Worm (Caenorhabditis elegans) whole organism, L2 larva: ENCODE measurements around the gene pcp-1.

ENCODE experiments used
- C34F6.9 ChIP-seq: fragments of 150-350 bp; optimal IDR thresholded peaks from 2 replicates; lab custom pipeline; 2014; ENCODE audit warnings: missing biosample characterization, missing genetic modification characterization
- Y55F3AM.14 ChIP-seq: fragments of 200-800 bp; sonication (Bioruptor generic); optimal IDR thresholded peaks from 2 replicates; lab custom pipeline; 2018; ENCODE audit warnings: mild to moderate bottlenecking, missing genetic modification characterization, missing compliant biosample characterization
- ZK546.5 ChIP-seq: sonication (generic microtip); optimal IDR thresholded peaks from 2 replicates; lab custom pipeline; 2017; ENCODE audit warnings: missing biosample characterization, missing genetic modification characterization
- ceh-16 ChIP-seq: fragments of 150-350 bp; optimal IDR thresholded peaks from 2 replicates; lab custom pipeline; 2014; ENCODE audit warnings: missing biosample characterization, missing genetic modification characterization
- ceh-82 ChIP-seq: fragments of 150-350 bp; optimal IDR thresholded peaks from 2 replicates; lab custom pipeline; 2014; ENCODE audit warnings: missing biosample characterization, missing genetic modification characterization
- crh-2 ChIP-seq: sonication (generic microtip); optimal IDR thresholded peaks from 2 replicates; lab custom pipeline; 2017; ENCODE audit warnings: missing biosample characterization, missing genetic modification characterization
- elt-3 ChIP-seq: sonication (generic microtip); optimal IDR thresholded peaks from 2 replicates; lab custom pipeline; 2017; ENCODE audit warnings: missing biosample characterization, missing genetic modification characterization
- fos-1 ChIP-seq: fragments of 150-350 bp; optimal IDR thresholded peaks from 2 replicates; lab custom pipeline; 2014; ENCODE audit warnings: missing biosample characterization, missing genetic modification characterization
- gmeb-1 ChIP-seq: fragments of 150-350 bp; optimal IDR thresholded peaks from 2 replicates; lab custom pipeline; 2014; ENCODE audit warnings: missing biosample characterization, missing genetic modification characterization
- lin-11 ChIP-seq: fragments of 150-350 bp; sonication (generic microtip); optimal IDR thresholded peaks from 2 replicates; lab custom pipeline; 2014; ENCODE audit warnings: missing biosample characterization, missing genetic modification characterization, inconsistent platforms, mixed read lengths
- lin-13 ChIP-seq: fragments of 150-350 bp; optimal IDR thresholded peaks from 2 replicates; lab custom pipeline; 2014; ENCODE audit warnings: missing biosample characterization, missing genetic modification reagents, missing genetic modification characterization
- lin-39 ChIP-seq: fragments of 150-350 bp; optimal IDR thresholded peaks from 2 replicates; lab custom pipeline; 2014; ENCODE audit warnings: missing biosample characterization, missing genetic modification reagents, missing genetic modification characterization
- lsy-2 ChIP-seq, 2 experiments: fragments of 150-350 bp in 1 of 2; sonication (generic microtip) in 1 of 2; optimal IDR thresholded peaks; 2 replicates each; lab custom pipeline; 2014 to 2017; ENCODE audit warnings: missing biosample characterization in 2 of 2, missing genetic modification characterization in 2 of 2
- mab-5 ChIP-seq: fragments of 150-350 bp; optimal IDR thresholded peaks from 2 replicates; lab custom pipeline; 2014; ENCODE audit warnings: missing biosample characterization, missing genetic modification characterization
- mbf-1 ChIP-seq: sonication (generic microtip); optimal IDR thresholded peaks from 2 replicates; lab custom pipeline; 2017; ENCODE audit warnings: missing biosample characterization, missing genetic modification characterization
- mdl-1 ChIP-seq, 2 experiments: fragments of 150-350 bp in 1 of 2; sonication (generic microtip) in 1 of 2; optimal IDR thresholded peaks; 2 replicates each; lab custom pipeline; 2017; ENCODE audit warnings: missing biosample characterization in 2 of 2, missing genetic modification characterization in 2 of 2
- nhr-10 ChIP-seq: sonication (generic microtip); optimal IDR thresholded peaks from 2 replicates; lab custom pipeline; 2017; ENCODE audit warnings: missing biosample characterization, missing genetic modification characterization
- nhr-11 ChIP-seq: fragments of 150-350 bp; optimal IDR thresholded peaks from 2 replicates; lab custom pipeline; 2014; ENCODE audit warnings: missing biosample characterization, missing genetic modification characterization
- nhr-129 ChIP-seq: fragments of 150-350 bp; optimal IDR thresholded peaks from 2 replicates; lab custom pipeline; 2014; ENCODE audit warnings: missing biosample characterization, missing genetic modification characterization
- nhr-21 ChIP-seq: fragments of 150-350 bp; optimal IDR thresholded peaks from 2 replicates; lab custom pipeline; 2014; ENCODE audit warnings: missing biosample characterization, missing genetic modification characterization
- nhr-25 ChIP-seq: fragments of 150-350 bp; sonication (generic microtip); optimal IDR thresholded peaks from 3 replicates; lab custom pipeline; 2014; ENCODE audit warnings: missing biosample characterization, missing genetic modification characterization
- nhr-6 ChIP-seq: fragments of 150-350 bp; optimal IDR thresholded peaks from 2 replicates; lab custom pipeline; 2014; ENCODE audit warnings: missing biosample characterization, missing genetic modification characterization
- nhr-77 ChIP-seq: fragments of 150-350 bp; optimal IDR thresholded peaks from 2 replicates; lab custom pipeline; 2014; ENCODE audit warnings: missing biosample characterization, missing genetic modification characterization
- sma-3 ChIP-seq: sonication (generic microtip); optimal IDR thresholded peaks from 2 replicates; lab custom pipeline; 2016; ENCODE audit warnings: missing genetic modification reagents, missing genetic modification characterization, missing compliant biosample characterization
- sma-9 ChIP-seq, 2 experiments: fragments of 150-350 bp in 1 of 2; sonication (generic microtip) in 1 of 2; optimal IDR thresholded peaks; 2 replicates each; lab custom pipeline; 2014 to 2016; ENCODE audit warnings: missing genetic modification characterization in 2 of 2, mild to moderate bottlenecking in 1 of 2, missing biosample characterization in 1 of 2, missing compliant biosample characterization in 1 of 2, missing genetic modification reagents in 1 of 2, moderate library complexity in 1 of 2
- snpc-4 ChIP-seq: fragments of 150-350 bp; optimal IDR thresholded peaks from 2 replicates; lab custom pipeline; 2014; ENCODE audit warnings: missing biosample characterization, missing genetic modification characterization
- unc-55 ChIP-seq: fragments of 150-350 bp; sonication (generic microtip); optimal IDR thresholded peaks from 3 replicates; lab custom pipeline; 2014; ENCODE audit warnings: missing biosample characterization, missing genetic modification reagents, missing genetic modification characterization
- unc-62 ChIP-seq: fragments of 150-350 bp; optimal IDR thresholded peaks from 2 replicates; lab custom pipeline; 2014; ENCODE audit warnings: missing biosample characterization, missing genetic modification reagents, missing genetic modification characterization
- zag-1 ChIP-seq: fragments of 150-350 bp; optimal IDR thresholded peaks from 2 replicates; lab custom pipeline; 2014; ENCODE audit warnings: missing biosample characterization, missing genetic modification characterization
- ztf-4 ChIP-seq: fragments of 150-350 bp; optimal IDR thresholded peaks from 2 replicates; lab custom pipeline; 2014; ENCODE audit warnings: missing biosample characterization, missing genetic modification characterization

Gene pcp-1

DNA sequence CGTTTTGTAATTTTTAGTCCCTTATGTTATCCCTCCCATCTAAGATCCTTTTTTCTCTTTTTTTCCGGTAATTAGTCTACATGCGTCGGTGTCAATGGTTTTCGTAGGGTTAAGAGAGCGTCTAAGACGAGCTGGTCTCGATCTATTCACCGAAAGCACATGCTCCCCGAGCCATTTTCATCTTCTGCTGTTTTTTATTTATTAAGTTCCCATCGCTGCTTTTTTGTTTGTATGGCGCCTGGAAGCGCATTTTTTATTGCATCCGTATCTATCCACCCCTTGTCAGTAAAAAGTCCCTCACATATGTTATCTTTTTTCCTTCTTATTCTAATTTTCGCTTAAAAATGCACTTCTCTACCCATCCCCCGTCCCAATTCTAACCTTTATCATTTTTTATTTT, 21.9 kb upstream of the pcp-1 start:
- no peak for TF ChIP-seq zag-1 (tag; lab: Kevin White, UChicago)
- TF ChIP-seq C34F6.9 (tag; lab: Kevin White, UChicago) = no peak
- peak; percentile 12 for TF ChIP-seq nhr-21 (tag; lab: Kevin White, UChicago)
- TF ChIP-seq nhr-6 (tag; lab: Kevin White, UChicago) = no peak
- TF ChIP-seq lin-13 (GFP tag; lab: Kevin White, UChicago) = no peak
- TF ChIP-seq mdl-1 (tag; optimal IDR thresholded peaks at IDR 0.05; lab: Kevin White, UChicago) = no peak
- TF ChIP-seq ZK546.5 (tag; lab: Kevin White, UChicago) = no peak
- TF ChIP-seq nhr-11 = no peak
- no peak for TF ChIP-seq lin-11 (tag; lab: Kevin White, UChicago)
- TF ChIP-seq nhr-77 = no peak
- no peak for TF ChIP-seq nhr-25
- TF ChIP-seq Y55F3AM.14 = peak; percentile 20
- no peak for TF ChIP-seq ceh-82 (tag; lab: Kevin White, UChicago)
- no peak for TF ChIP-seq nhr-129 (tag; lab: Kevin White, UChicago)
- TF ChIP-seq, all 48 proteins: peak for 2

DNA sequence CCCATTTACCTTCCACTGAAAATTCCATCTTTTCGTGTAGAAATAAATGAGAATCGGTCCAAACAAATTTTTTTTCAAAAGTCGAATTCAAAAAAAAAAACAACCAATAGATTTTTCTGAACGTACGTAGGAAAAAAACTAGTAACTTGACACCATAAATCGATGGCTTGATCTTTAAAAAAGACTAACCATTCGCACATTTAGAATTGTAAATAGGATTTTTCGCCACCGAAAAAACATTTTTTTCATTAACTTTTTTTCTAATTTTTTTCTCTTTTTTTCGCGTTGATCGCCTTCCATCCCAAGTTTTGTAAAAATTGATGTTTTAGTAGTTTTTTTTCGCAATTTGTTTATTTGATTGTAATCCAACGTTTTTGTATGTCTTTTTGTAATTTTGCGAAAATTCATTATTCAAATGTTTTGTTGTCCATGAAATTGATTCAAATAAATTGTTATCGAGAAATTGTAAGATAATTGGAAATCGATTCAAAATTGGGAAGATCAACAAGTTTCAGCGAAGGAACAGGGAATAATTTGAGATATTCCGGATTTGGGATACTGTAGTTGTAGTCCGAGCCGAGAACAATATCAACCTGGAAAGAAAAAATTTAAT, 21.0 kb upstream of the pcp-1 start:
- no peak for TF ChIP-seq nhr-21 (tag; lab: Kevin White, UChicago)
- TF ChIP-seq ztf-4 (tag; lab: Kevin White, UChicago) = peak; percentile 25

DNA sequence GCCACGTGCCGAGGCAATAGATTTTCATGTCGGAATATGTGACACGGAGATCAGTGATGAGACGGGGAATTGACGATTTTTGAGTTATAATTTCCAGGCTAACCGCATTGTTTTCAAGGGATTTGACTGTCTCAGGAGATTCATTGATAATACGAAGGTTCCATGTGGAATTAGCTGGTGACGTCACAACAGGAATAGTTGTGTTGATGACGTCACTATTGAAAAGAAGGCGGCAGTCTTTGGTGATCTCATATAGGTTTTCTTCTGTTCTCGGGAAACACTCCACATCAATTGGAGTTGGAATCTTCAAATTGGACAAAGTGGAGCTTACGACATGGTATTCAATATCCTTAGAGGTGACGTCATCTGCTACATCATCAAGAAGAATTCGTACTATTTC, 15.5 kb upstream of the pcp-1 start:
- TF ChIP-seq sma-3 = no peak

DNA sequence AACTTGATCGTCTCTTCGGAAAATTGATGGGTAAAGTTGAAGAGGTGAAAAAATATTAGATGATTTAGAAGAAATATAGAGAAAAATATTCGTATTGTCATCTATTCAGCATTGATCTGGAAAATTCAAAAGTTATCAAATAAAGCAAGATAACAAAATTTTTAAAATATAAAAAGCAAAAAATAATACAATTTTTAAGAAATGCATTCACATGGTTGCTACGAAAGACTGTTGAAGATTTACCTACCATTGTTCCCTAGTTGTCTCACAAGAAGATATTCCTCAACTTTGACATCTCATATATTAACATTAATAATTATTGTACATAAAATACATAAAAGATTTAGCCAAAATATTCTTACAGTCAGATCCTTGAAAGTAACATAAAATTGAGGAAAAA, 4.4 kb upstream of the pcp-1 start, which contains the start of gene cdh-3:
Gene cdh-3 (minus strand): TSS at position 101 of the 400 bp plus-strand sequence.
- no peak for TF ChIP-seq ztf-4 (tag; lab: Kevin White, UChicago)
- no peak for TF ChIP-seq lin-39 (tag; lab: Kevin White, UChicago)
- no peak for TF ChIP-seq unc-62 (GFP tag; lab: Kevin White, UChicago)
- no peak for TF ChIP-seq nhr-25
- no peak for TF ChIP-seq nhr-21 (tag; lab: Kevin White, UChicago)
- TF ChIP-seq gmeb-1 (tag; lab: Kevin White, UChicago) = no peak
- no peak for TF ChIP-seq zag-1 (tag; lab: Kevin White, UChicago)
- TF ChIP-seq snpc-4 = no peak
- no peak for TF ChIP-seq lsy-2 (tag; optimal IDR thresholded peaks at IDR 0.05; lab: Kevin White, UChicago)
- TF ChIP-seq elt-3 (tag; lab: Kevin White, UChicago) = no peak
- no peak for TF ChIP-seq ceh-16 (tag; lab: Kevin White, UChicago)
- no peak for TF ChIP-seq sma-3
- TF ChIP-seq ceh-82 (tag; lab: Kevin White, UChicago) = no peak

DNA sequence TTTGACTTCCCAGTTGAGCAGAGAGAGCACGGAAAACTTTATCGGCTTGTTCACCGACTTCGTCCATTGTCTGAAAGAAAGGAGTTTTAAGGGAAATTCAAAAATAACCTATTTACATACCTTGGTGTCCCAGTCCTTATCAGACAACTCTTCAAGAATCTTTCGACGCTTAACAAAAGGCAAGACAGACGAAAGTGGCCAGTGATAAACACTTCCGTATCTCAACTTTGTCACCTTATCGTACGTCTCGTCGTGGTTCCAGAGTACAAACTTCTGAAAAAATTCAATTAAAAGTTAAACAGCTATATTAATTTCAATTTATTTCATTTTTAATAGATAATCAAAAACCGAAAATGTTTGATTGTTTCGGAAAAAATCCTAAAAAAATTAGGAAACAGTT, 3.5 kb downstream of the pcp-1 start:
- TF ChIP-seq fos-1 (tag; lab: Kevin White, UChicago) (peak; percentile 62), sma-9 (GFP tag; optimal IDR thresholded peaks at IDR 0.05; lab: Kevin White, UChicago) (peak; percentile 17), sma-9 (tag; optimal IDR thresholded peaks at IDR 0.05; lab: Kevin White, UChicago) (no peak), lin-39 (tag; lab: Kevin White, UChicago) (no peak)

DNA sequence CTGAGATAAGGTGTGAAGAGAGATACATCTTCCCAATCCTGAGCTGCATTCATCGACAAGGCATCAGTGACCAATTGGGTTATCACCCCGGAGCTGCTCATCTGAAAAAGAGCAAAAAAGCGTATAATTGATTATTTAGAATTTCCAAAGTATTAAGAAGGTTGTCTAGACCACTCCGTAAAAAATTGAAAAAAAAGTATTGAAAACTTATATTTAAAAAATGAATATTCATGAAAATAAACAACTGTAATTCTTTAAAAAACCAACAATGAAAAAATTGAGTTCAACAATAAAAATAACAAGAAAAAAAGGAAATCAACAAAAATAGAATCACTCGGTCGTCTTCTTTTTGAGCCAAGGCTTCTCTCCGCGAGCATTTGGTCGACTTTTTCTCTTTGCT, 4.8 kb downstream of the pcp-1 start, which contains the start of gene mtx-2:
Gene mtx-2 (minus strand): TSS at position 101 of the 400 bp plus-strand sequence.
- TF ChIP-seq mab-5 (tag; lab: Kevin White, UChicago) (no peak), crh-2 (tag; lab: Kevin White, UChicago) (no peak), nhr-10 (no peak), lin-39 (tag; lab: Kevin White, UChicago) (no peak), unc-55 (GFP tag; lab: Kevin White, UChicago) (no peak), ZK546.5 (tag; lab: Kevin White, UChicago) (no peak), nhr-11 (no peak), mbf-1 (tag; lab: Kevin White, UChicago) (no peak), nhr-21 (tag; lab: Kevin White, UChicago) (no peak), gmeb-1 (tag; lab: Kevin White, UChicago) (no peak)
